ENCODE assay signal across 8 worm cellular contexts in genomic region chrIV:13093677-13094076, ce11.
TF ChIP-seq lines count a peak whose summit lies in the region.

TSS of gene prcc-1 (minus strand) at chrIV:13093795.
TSS of gene C39E9.12 (plus strand) at chrIV:13094007.

TF ChIP-seq in whole organism, L1 larva, 84 proteins besides CTCF, POLR2A, EP300 and RAD21 (continues in another document):
- TF ChIP-seq hlh-17 (GFP tag; optimal IDR thresholded peaks at IDR 0.05; lab: Kevin White, UChicago; ENCODE audit: borderline replicate concordance) (no peak), tbx-2 (tag; optimal IDR thresholded peaks at IDR 0.05; lab: Kevin White, UChicago) (peak; percentile 37), aha-1 (tag; optimal IDR thresholded peaks at IDR 0.05; lab: Kevin White, UChicago) (no peak), mdl-1 (tag; optimal IDR thresholded peaks at IDR 0.05; lab: Kevin White, UChicago) (peak in 1 of 2 experiments; percentile 56), hlh-4 (tag; optimal IDR thresholded peaks at IDR 0.05; lab: Kevin White, UChicago) (no peak), nhr-71 (tag; optimal IDR thresholded peaks at IDR 0.05; lab: Kevin White, UChicago) (peak; percentile 73), pax-3 (tag; optimal IDR thresholded peaks at IDR 0.05; lab: Kevin White, UChicago) (no peak), fos-1 (tag; optimal IDR thresholded peaks at IDR 0.05; lab: Kevin White, UChicago) (peak; percentile 63), fkh-4 (tag; optimal IDR thresholded peaks at IDR 0.05; lab: Kevin White, UChicago; ENCODE audit: borderline replicate concordance) (no peak), blmp-1 (tag; optimal IDR thresholded peaks at IDR 0.05; lab: Kevin White, UChicago) (no peak), fkh-8 (tag; optimal IDR thresholded peaks at IDR 0.05; lab: Kevin White, UChicago) (peak; percentile 56)

TF ChIP-seq in whole organism, L2 larva, 48 proteins besides CTCF, POLR2A, EP300 and RAD21 (continues in another document):
- TF ChIP-seq ZK546.5 (tag; optimal IDR thresholded peaks at IDR 0.05; lab: Kevin White, UChicago) (no peak), nhr-6 (tag; optimal IDR thresholded peaks at IDR 0.05; lab: Kevin White, UChicago) (peak; percentile 23), elt-1 (tag; optimal IDR thresholded peaks at IDR 0.05; lab: Kevin White, UChicago) (no peak), crh-2 (tag; optimal IDR thresholded peaks at IDR 0.05; lab: Kevin White, UChicago) (peak; percentile 76), skn-1 (tag; optimal IDR thresholded peaks at IDR 0.05; lab: Kevin White, UChicago) (no peak), blmp-1 (tag; optimal IDR thresholded peaks at IDR 0.05; lab: Kevin White, UChicago; ENCODE audit: insufficient read depth) (no peak), mbf-1 (tag; optimal IDR thresholded peaks at IDR 0.05; lab: Kevin White, UChicago) (no peak), sma-9 (GFP tag; optimal IDR thresholded peaks at IDR 0.05; lab: Kevin White, UChicago) (peak; percentile 54), sma-9 (tag; optimal IDR thresholded peaks at IDR 0.05; lab: Kevin White, UChicago) (no peak), gmeb-1 (tag; optimal IDR thresholded peaks at IDR 0.05; lab: Kevin White, UChicago) (peak; percentile 87), C34F6.9 (tag; optimal IDR thresholded peaks at IDR 0.05; lab: Kevin White, UChicago) (peak; percentile 86), nhr-237 (tag; optimal IDR thresholded peaks at IDR 0.05; lab: Kevin White, UChicago) (no peak)

TF ChIP-seq in whole organism, L3 larva, 47 proteins besides CTCF, POLR2A, EP300 and RAD21 (continues in another document):
- TF ChIP-seq egl-5 (tag; optimal IDR thresholded peaks at IDR 0.05; lab: Kevin White, UChicago) (peak; percentile 29), pqm-1 (tag; optimal IDR thresholded peaks at IDR 0.05; lab: Kevin White, UChicago) (peak; percentile 42), elt-2 (tag; optimal IDR thresholded peaks at IDR 0.05; lab: Kevin White, UChicago) (peak; percentile 12), nhr-23 (tag; optimal IDR thresholded peaks at IDR 0.05; lab: Kevin White, UChicago) (peak; percentile 63), ceh-28 (tag; optimal IDR thresholded peaks at IDR 0.05; lab: Kevin White, UChicago) (peak; percentile 81), jun-1 (tag; optimal IDR thresholded peaks at IDR 0.05; lab: Kevin White, UChicago) (no peak), pha-4 (tag; optimal IDR thresholded peaks at IDR 0.05; lab: Kevin White, UChicago) (peak; percentile 86), nhr-67 (tag; optimal IDR thresholded peaks at IDR 0.05; lab: Kevin White, UChicago) (no peak), skn-1 (tag; optimal IDR thresholded peaks at IDR 0.05; lab: Kevin White, UChicago) (no peak), lin-15B (tag; optimal IDR thresholded peaks at IDR 0.05; lab: Kevin White, UChicago) (peak; percentile 91), aly-2 (tag; optimal IDR thresholded peaks at IDR 0.05; lab: Kevin White, UChicago) (no peak), nhr-25 (tag; optimal IDR thresholded peaks at IDR 0.05; lab: Kevin White, UChicago) (peak; percentile 58)

TF ChIP-seq in whole organism, L4 larva, 104 proteins besides CTCF, POLR2A, EP300 and RAD21 (continues in another document):
- TF ChIP-seq gei-8 (GFP tag; optimal IDR thresholded peaks at IDR 0.05; lab: Kevin White, UChicago) (no peak), php-3 (GFP tag; IDR thresholded peaks at IDR 0.05; lab: Robert Waterston, UW) (no peak), dpl-1 (GFP tag; optimal IDR thresholded peaks at IDR 0.05; lab: Kevin White, UChicago) (peak; percentile 90), hlh-30 (tag; optimal IDR thresholded peaks at IDR 0.05; lab: Kevin White, UChicago; ENCODE audit: insufficient read depth) (peak; percentile 53), hlh-11 (tag; optimal IDR thresholded peaks at IDR 0.05; lab: Kevin White, UChicago) (no peak), daf-19 (GFP tag; conservative IDR thresholded peaks at IDR 0.05; lab: Robert Waterston, UW) (no peak), hif-1 (tag; optimal IDR thresholded peaks at IDR 0.05; lab: Kevin White, UChicago) (no peak), Y5F2A.4 (GFP tag; optimal IDR thresholded peaks at IDR 0.05; lab: Kevin White, UChicago) (no peak), lin-29 (GFP tag; IDR thresholded peaks at IDR 0.05; lab: Robert Waterston, UW) (no peak), mdt-29 (GFP tag; IDR thresholded peaks at IDR 0.05; lab: Robert Waterston, UW) (no peak), spr-3 (GFP tag; optimal IDR thresholded peaks at IDR 0.05; lab: Kevin White, UChicago) (no peak), ces-1 (GFP tag; optimal IDR thresholded peaks at IDR 0.05; lab: Kevin White, UChicago) (no peak)

TF ChIP-seq in whole organism, late embryonic, 69 proteins besides CTCF, POLR2A, EP300 and RAD21 (continues in another document):
- peak; percentile 65 for TF ChIP-seq ceh-48 (tag; optimal IDR thresholded peaks at IDR 0.05; lab: Kevin White, UChicago)
- peak; percentile 1 for TF ChIP-seq ceh-18 (tag; optimal IDR thresholded peaks at IDR 0.05; lab: Kevin White, UChicago)
- TF ChIP-seq nfya-1 (tag; optimal IDR thresholded peaks at IDR 0.05; lab: Kevin White, UChicago), result peak; percentile 61
- peak; percentile 33 for TF ChIP-seq ceh-31 (tag; optimal IDR thresholded peaks at IDR 0.05; lab: Kevin White, UChicago)
- TF ChIP-seq sox-4 (tag; optimal IDR thresholded peaks at IDR 0.05; lab: Kevin White, UChicago), result no peak
- TF ChIP-seq unc-86 (tag; optimal IDR thresholded peaks at IDR 0.05; lab: Kevin White, UChicago), result no peak
- no peak for TF ChIP-seq F13H6.1 (tag; optimal IDR thresholded peaks at IDR 0.05; lab: Kevin White, UChicago)
- TF ChIP-seq fax-1 (tag; optimal IDR thresholded peaks at IDR 0.05; lab: Kevin White, UChicago), result peak; percentile 22
- no peak for TF ChIP-seq pax-1 (tag; optimal IDR thresholded peaks at IDR 0.05; lab: Kevin White, UChicago)
- no peak for TF ChIP-seq unc-3 (GFP tag; conservative IDR thresholded peaks at IDR 0.05; lab: Robert Waterston, UW)
- TF ChIP-seq unc-3 (tag; optimal IDR thresholded peaks at IDR 0.05; lab: Kevin White, UChicago), result no peak
- TF ChIP-seq mec-3 (tag; optimal IDR thresholded peaks at IDR 0.05; lab: Kevin White, UChicago; ENCODE audit: borderline replicate concordance), result no peak
- peak; percentile 43 for TF ChIP-seq unc-42 (tag; optimal IDR thresholded peaks at IDR 0.05; lab: Kevin White, UChicago)

TF ChIP-seq in whole organism, midembryonic, 9 proteins besides CTCF, POLR2A, EP300 and RAD21:
- no peak for TF ChIP-seq ztf-29 (GFP tag; IDR thresholded peaks at IDR 0.05; lab: Robert Waterston, UW)
- peak; percentile 75 for TF ChIP-seq T22C8.4 (GFP tag; IDR thresholded peaks at IDR 0.05; lab: Robert Waterston, UW)

TF ChIP-seq in whole organism, mixed stage, embryonic, 35 proteins besides CTCF, POLR2A, EP300 and RAD21:
- TF ChIP-seq hlh-1 (tag; optimal IDR thresholded peaks at IDR 0.05; lab: Kevin White, UChicago), result peak; percentile 61
- TF ChIP-seq unc-62 (GFP tag; optimal IDR thresholded peaks at IDR 0.05; lab: Kevin White, UChicago), result peak; percentile 33
- TF ChIP-seq lsy-2 (tag; optimal IDR thresholded peaks at IDR 0.05; lab: Kevin White, UChicago), result peak; percentile 71
- no peak for TF ChIP-seq mab-5 (tag; optimal IDR thresholded peaks at IDR 0.05; lab: Kevin White, UChicago)
- TF ChIP-seq mep-1 (tag; optimal IDR thresholded peaks at IDR 0.05; lab: Kevin White, UChicago), result peak; percentile 68
- no peak for TF ChIP-seq ces-1 (GFP tag; optimal IDR thresholded peaks at IDR 0.05; lab: Kevin White, UChicago)
- no peak for TF ChIP-seq ceh-43 (GFP tag; optimal IDR thresholded peaks at IDR 0.05; lab: Kevin White, UChicago)
- peak; percentile 70 for TF ChIP-seq nhr-237 (tag; optimal IDR thresholded peaks at IDR 0.05; lab: Kevin White, UChicago)
- TF ChIP-seq cnd-1 (tag; optimal IDR thresholded peaks at IDR 0.05; lab: Kevin White, UChicago), result no peak
- TF ChIP-seq zip-8 (tag; optimal IDR thresholded peaks at IDR 0.05; lab: Kevin White, UChicago), result no peak
- TF ChIP-seq pha-4 (tag; optimal IDR thresholded peaks at IDR 0.05; lab: Kevin White, UChicago), result peak; percentile 25
- TF ChIP-seq ham-2 (GFP tag; optimal IDR thresholded peaks at IDR 0.05; lab: Kevin White, UChicago), result no peak
- peak; percentile 76 for TF ChIP-seq ceh-39 (tag; optimal IDR thresholded peaks at IDR 0.05; lab: Kevin White, UChicago)
- TF ChIP-seq flh-1 (GFP tag; optimal IDR thresholded peaks at IDR 0.05; lab: Kevin White, UChicago), result no peak
- no peak for TF ChIP-seq nhr-28 (tag; optimal IDR thresholded peaks at IDR 0.05; lab: Kevin White, UChicago)
- TF ChIP-seq tbx-8 (GFP tag; optimal IDR thresholded peaks at IDR 0.05; lab: Kevin White, UChicago), result no peak

TF ChIP-seq in whole organism, young adult, 124 proteins besides CTCF, POLR2A, EP300 and RAD21 (continues in another document):
- TF ChIP-seq F57C9.4 (tag; optimal IDR thresholded peaks at IDR 0.05; lab: Kevin White, UChicago) (no peak), ceh-100 (GFP tag; IDR thresholded peaks at IDR 0.05; lab: Robert Waterston, UW) (peak; percentile 54; the same call in 1 of the 2 replicates), Y95B8A.8 (GFP tag; IDR thresholded peaks at IDR 0.05; lab: Robert Waterston, UW) (no peak), sea-2 (GFP tag; IDR thresholded peaks at IDR 0.05; lab: Robert Waterston, UW) (no peak), hlh-12 (tag; optimal IDR thresholded peaks at IDR 0.05; lab: Kevin White, UChicago) (no peak), madf-10 (tag; optimal IDR thresholded peaks at IDR 0.05; lab: Kevin White, UChicago) (no peak), F33H1.4 (GFP tag; IDR thresholded peaks at IDR 0.05; lab: Robert Waterston, UW) (peak; percentile 74), hmg-1.2 (GFP tag; IDR thresholded peaks at IDR 0.05; lab: Robert Waterston, UW) (peak; percentile 53; the same call in 1 of the 2 replicates), attf-5 (GFP tag; optimal IDR thresholded peaks at IDR 0.05; lab: Kevin White, UChicago) (peak; percentile 44), zim-3 (tag; optimal IDR thresholded peaks at IDR 0.05; lab: Kevin White, UChicago) (no peak), ztf-22 (GFP tag; optimal IDR thresholded peaks at IDR 0.05; lab: Kevin White, UChicago) (no peak), F10E7.11 (tag; optimal IDR thresholded peaks at IDR 0.05; lab: Kevin White, UChicago) (no peak), Y53G8AR.9 (GFP tag; conservative IDR thresholded peaks at IDR 0.05; lab: Robert Waterston, UW) (0 out of 2 replicates have a peak, but pooled peaks have one; percentile 13), T07F8.4 (tag; optimal IDR thresholded peaks at IDR 0.05; lab: Kevin White, UChicago) (no peak), madf-8 (GFP tag; conservative IDR thresholded peaks at IDR 0.05; lab: Robert Waterston, UW) (peak; percentile 84), mel-28 (tag; optimal IDR thresholded peaks at IDR 0.05; lab: Kevin White, UChicago; ENCODE audit: borderline replicate concordance) (no peak), ets-4 (GFP tag; optimal IDR thresholded peaks at IDR 0.05; lab: Kevin White, UChicago) (no peak), tbx-9 (tag; optimal IDR thresholded peaks at IDR 0.05; lab: Kevin White, UChicago; ENCODE audit: borderline replicate concordance) (no peak), dox-1 (GFP tag; IDR thresholded peaks at IDR 0.05; lab: Robert Waterston, UW) (peak; percentile 71), Y79H2A.3 (GFP tag; conservative IDR thresholded peaks at IDR 0.05; lab: Robert Waterston, UW) (no peak), ceh-40 (GFP tag; IDR thresholded peaks at IDR 0.05; lab: Robert Waterston, UW) (no peak), B0035.1 (tag; optimal IDR thresholded peaks at IDR 0.05; lab: Kevin White, UChicago) (no peak), Y53F4B.3 (GFP tag; IDR thresholded peaks at IDR 0.05; lab: Robert Waterston, UW) (no peak)
